Fruit fly (Drosophila melanogaster): ENCODE data around the gene CecB.

DNA sequence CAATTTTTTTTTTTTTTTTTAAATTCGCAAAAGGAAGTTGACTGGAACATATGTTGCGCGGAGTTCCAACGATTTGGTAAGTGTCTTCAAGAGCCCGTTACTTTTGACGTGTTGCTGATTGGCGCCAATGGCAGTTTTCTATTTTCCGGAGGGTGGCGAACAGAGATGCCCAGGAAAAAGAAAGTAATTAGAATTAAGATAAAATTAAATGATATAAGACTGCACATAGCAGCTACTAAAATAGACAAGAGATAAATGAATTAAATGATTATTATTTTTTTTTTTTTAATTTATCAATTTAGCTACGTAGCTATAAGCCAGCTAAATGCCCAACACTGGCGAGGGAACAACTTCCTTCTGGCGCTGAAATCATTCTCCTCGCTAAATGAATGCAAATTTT is 8.6 kb upstream of the CecB start:
- TF ChIP-seq h (optimal IDR thresholded peaks at IDR 0.05) (no peak), Myc (optimal IDR thresholded peaks at IDR 0.05) (no peak), Sin3A (optimal IDR thresholded peaks at IDR 0.05) (no peak), psq (optimal IDR thresholded peaks at IDR 0.05) (no peak), ttk (optimal IDR thresholded peaks at IDR 0.05) (no peak)
